Worm (Caenorhabditis elegans): Measurements from ENCODE around the gene srd-56.

The srd-56 gene

ce11 chrII:7236937-7237336 is 33.9 kb upstream of the srd-56 start:
- TF ChIP-seq nhr-23 (tag; optimal IDR thresholded peaks at IDR 0.05): no peak
- TF ChIP-seq elt-1 (tag; optimal IDR thresholded peaks at IDR 0.05): no peak
- no peak for TF ChIP-seq nhr-12 (tag; optimal IDR thresholded peaks at IDR 0.05)
- no peak for TF ChIP-seq hmg-11 (tag; optimal IDR thresholded peaks at IDR 0.05)
- TF ChIP-seq pqm-1 (tag; optimal IDR thresholded peaks at IDR 0.05): peak; percentile 21
- peak; percentile 58 for TF ChIP-seq elt-2 (tag; optimal IDR thresholded peaks at IDR 0.05)
- TF ChIP-seq elt-3 (tag; optimal IDR thresholded peaks at IDR 0.05): no peak
- TF ChIP-seq ztf-4 (tag; optimal IDR thresholded peaks at IDR 0.05): no peak
- TF ChIP-seq fos-1 (tag; optimal IDR thresholded peaks at IDR 0.05): no peak

- TF ChIP-seq fkh-2 (tag; optimal IDR thresholded peaks at IDR 0.05) (no peak), lsy-12 (tag; optimal IDR thresholded peaks at IDR 0.05) (no peak), pha-4 (tag; optimal IDR thresholded peaks at IDR 0.05) (peak; percentile 11), skn-1 (tag; optimal IDR thresholded peaks at IDR 0.05) (no peak), hmg-11 (tag; optimal IDR thresholded peaks at IDR 0.05) (no peak), nhr-67 (tag; optimal IDR thresholded peaks at IDR 0.05) (no peak), egl-27 (tag; optimal IDR thresholded peaks at IDR 0.05) (no peak), pqm-1 (tag; optimal IDR thresholded peaks at IDR 0.05) (peak; percentile 26), nhr-43 (tag; optimal IDR thresholded peaks at IDR 0.05; ENCODE audit: poor library complexity, severe bottlenecking) (no peak), sea-2 (GFP tag; optimal IDR thresholded peaks at IDR 0.05) (no peak), fkh-10 (GFP tag; optimal IDR thresholded peaks at IDR 0.05) (no peak), nhr-11 (tag; optimal IDR thresholded peaks at IDR 0.05) (no peak), elt-1 (tag; optimal IDR thresholded peaks at IDR 0.05) (no peak), zag-1 (tag; optimal IDR thresholded peaks at IDR 0.05) (no peak), nhr-25 (tag; optimal IDR thresholded peaks at IDR 0.05) (no peak), lin-15B (tag; optimal IDR thresholded peaks at IDR 0.05) (no peak), elt-2 (tag; optimal IDR thresholded peaks at IDR 0.05) (peak; percentile 62), jun-1 (tag; optimal IDR thresholded peaks at IDR 0.05) (no peak), R02D3.7 (tag; optimal IDR thresholded peaks at IDR 0.05) (no peak), nhr-237 (tag; optimal IDR thresholded peaks at IDR 0.05) (no peak), nhr-23 (tag; optimal IDR thresholded peaks at IDR 0.05) (no peak), ceh-9 (tag; optimal IDR thresholded peaks at IDR 0.05) (no peak), unc-39 (tag; optimal IDR thresholded peaks at IDR 0.05) (no peak), ceh-16 (tag; optimal IDR thresholded peaks at IDR 0.05) (no peak), nhr-28 (tag; optimal IDR thresholded peaks at IDR 0.05) (no peak)
These were observed 30.3 kb upstream of the srd-56 start for ce11 chrII:7233274-7233673.

DNA sequence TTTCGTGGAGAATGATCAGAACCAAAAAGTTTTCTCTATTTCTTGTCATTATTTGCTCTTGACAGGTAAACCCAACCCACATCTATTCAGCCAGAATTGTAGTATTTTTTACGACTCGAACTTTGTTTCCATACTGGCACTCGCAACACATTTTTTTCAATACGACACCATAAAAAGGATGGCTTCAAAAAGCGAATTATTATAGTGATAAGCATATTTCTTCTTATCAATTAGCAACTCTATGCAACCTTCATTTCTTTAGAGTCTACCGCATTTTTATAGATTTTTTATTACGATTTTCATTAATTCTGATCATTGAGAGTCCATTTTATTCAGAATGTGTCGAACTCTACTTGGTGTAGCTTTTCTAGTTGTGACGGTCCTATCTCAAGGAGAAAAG is 29.5 kb upstream of the srd-56 start, which contains the start of gene ctsa-3.1:
ctsa-3.1 (plus strand) TSS at position 337 of the 400 bp plus-strand sequence.
- TF ChIP-seq pha-4 (tag; optimal IDR thresholded peaks at IDR 0.05) (peak; percentile 6), pqm-1 (tag; optimal IDR thresholded peaks at IDR 0.05) (peak; percentile 75), nhr-237 (tag; optimal IDR thresholded peaks at IDR 0.05) (no peak), elt-2 (tag; optimal IDR thresholded peaks at IDR 0.05) (peak; percentile 79)

DNA sequence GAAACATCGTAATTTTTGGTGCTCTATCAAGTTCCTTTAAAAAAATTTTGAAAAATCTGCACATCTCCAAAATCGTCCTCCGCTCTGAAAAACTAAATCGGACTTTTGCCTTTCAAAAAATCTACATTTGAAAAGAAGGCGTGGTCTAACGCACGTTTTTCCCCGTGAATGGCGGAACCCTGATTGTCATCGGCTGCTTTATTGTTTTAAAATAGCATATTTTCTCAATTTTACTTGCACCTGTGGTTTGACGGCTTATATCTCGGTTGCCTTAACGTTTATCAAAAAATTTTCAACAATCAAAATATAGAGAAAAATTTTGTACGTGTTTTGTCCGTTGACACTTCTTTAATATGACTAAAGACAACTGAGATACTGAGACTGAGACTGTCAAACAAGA is 28.9 kb upstream of the srd-56 start:
- TF ChIP-seq nhr-25 (tag; optimal IDR thresholded peaks at IDR 0.05) (no peak), snpc-4 (tag; optimal IDR thresholded peaks at IDR 0.05) (peak; percentile 67)

DNA sequence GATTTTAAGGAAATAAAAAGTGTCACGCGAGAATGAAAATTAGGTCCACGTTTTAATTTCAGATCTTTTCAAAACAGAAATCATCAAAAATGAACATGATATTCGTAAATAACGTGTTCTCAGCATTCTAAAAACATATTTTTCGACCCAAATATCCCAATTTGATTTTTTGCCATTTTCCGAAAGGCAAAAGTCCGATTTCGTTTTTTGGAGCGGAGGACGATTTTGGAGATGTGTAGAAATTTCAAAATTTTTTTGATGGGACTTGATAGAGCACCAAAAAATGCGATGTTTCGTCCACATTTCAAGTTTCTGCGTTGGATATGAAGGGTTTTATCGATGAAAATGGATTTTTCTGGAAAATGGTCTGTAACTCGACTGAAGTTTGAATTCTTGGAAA is 27.7 kb upstream of the srd-56 start:
- TF ChIP-seq ceh-82 (tag; optimal IDR thresholded peaks at IDR 0.05): no peak
- TF ChIP-seq ceh-9 (tag; optimal IDR thresholded peaks at IDR 0.05): no peak
- peak; percentile 29 for TF ChIP-seq nhr-43 (tag; optimal IDR thresholded peaks at IDR 0.05; ENCODE audit: poor library complexity, severe bottlenecking)
- TF ChIP-seq nhr-11 (tag; optimal IDR thresholded peaks at IDR 0.05): no peak
- no peak for TF ChIP-seq nhr-12 (tag; optimal IDR thresholded peaks at IDR 0.05)
- TF ChIP-seq tbx-2 (tag; optimal IDR thresholded peaks at IDR 0.05): peak; percentile 44
- no peak for TF ChIP-seq skn-1 (tag; optimal IDR thresholded peaks at IDR 0.05)
- no peak for TF ChIP-seq snpc-4 (tag; optimal IDR thresholded peaks at IDR 0.05)
- peak; percentile 58 for TF ChIP-seq ama-1 (optimal IDR thresholded peaks at IDR 0.05)

- TF ChIP-seq unc-62 (GFP tag; optimal IDR thresholded peaks at IDR 0.05) (no peak), pha-4 (tag; optimal IDR thresholded peaks at IDR 0.05) (peak; percentile 20), ama-1 (optimal IDR thresholded peaks at IDR 0.05) (peak; percentile 56), nhr-23 (tag; optimal IDR thresholded peaks at IDR 0.05) (peak; percentile 20)
These were observed 25.7 kb upstream of the srd-56 start, which contains the start of gene F32A5.4 for ce11 chrII:7228646-7229200. F32A5.4 (plus strand) TSS chrII:7229150.
